Worm (Caenorhabditis elegans) whole organism, young adult: Measurements from ENCODE around the gene pho-14.

Experiments used
- B0261.1 ChIP-seq: sonication (generic microtip); optimal IDR thresholded peaks from 2 replicates; lab custom pipeline; 2016; ENCODE audit warnings: mild to moderate bottlenecking, missing genetic modification characterization, moderate library complexity, missing compliant biosample characterization
- B0336.3 ChIP-seq: fragments of 200-800 bp; sonication (Bioruptor generic); IDR thresholded peaks from 2 replicates; pipeline ENCODE4 v1.3.6; 2022; ENCODE audit warnings: missing genetic modification characterization, missing compliant biosample characterization
- F23B12.7 ChIP-seq: sonication (generic microtip); optimal IDR thresholded peaks from 2 replicates; lab custom pipeline; 2017; ENCODE audit warnings: missing genetic modification characterization, mild to moderate bottlenecking, missing compliant biosample characterization, antibody characterized with exemption, moderate library complexity; ENCODE audit not compliant: insufficient read depth
- T07F8.4 ChIP-seq: sonication (generic microtip); optimal IDR thresholded peaks from 2 replicates; lab custom pipeline; 2016; ENCODE audit warnings: mild to moderate bottlenecking, missing genetic modification characterization, moderate library complexity, missing compliant biosample characterization
- ZK185.1 ChIP-seq: sonication (generic microtip); optimal IDR thresholded peaks from 2 replicates; lab custom pipeline; 2016; ENCODE audit warnings: mild to moderate bottlenecking, missing genetic modification characterization, missing compliant biosample characterization; ENCODE audit not compliant: poor library complexity, severe bottlenecking
- ama-1 ChIP-seq, 3 experiments: fragments of 150-350 bp in 1 of 3; sonication (generic microtip) in 2 of 3; optimal IDR thresholded peaks; 2 replicates each; lab custom pipeline; 2014 to 2018; ENCODE audit warnings: missing biosample characterization in 2 of 3, missing genetic modification characterization in 2 of 3, missing genetic modification reagents in 2 of 3
- ccch-3 ChIP-seq: fragments of 200-800 bp; sonication (Bioruptor generic); optimal IDR thresholded peaks from 2 replicates; lab custom pipeline; 2018; ENCODE audit warnings: mild to moderate bottlenecking, missing genetic modification characterization, missing compliant biosample characterization
- ceh-100 ChIP-seq: fragments of 200-800 bp; sonication (Bioruptor generic); IDR thresholded peaks from 2 replicates; pipeline ENCODE4 v1.3.6; 2022; ENCODE audit warnings: missing genetic modification reagents, missing genetic modification characterization, missing compliant biosample characterization
- ceh-27 ChIP-seq: fragments of 200-800 bp; sonication (Bioruptor generic); optimal IDR thresholded peaks from 2 replicates; lab custom pipeline; 2018; ENCODE audit warnings: mild to moderate bottlenecking, missing genetic modification characterization, moderate library complexity, missing compliant biosample characterization
- die-1 ChIP-seq: sonication (generic microtip); optimal IDR thresholded peaks from 2 replicates; lab custom pipeline; 2016; ENCODE audit warnings: missing genotype, mild to moderate bottlenecking, missing genetic modification characterization, missing compliant biosample characterization
- dpl-1 ChIP-seq: fragments of 150-350 bp; optimal IDR thresholded peaks from 2 replicates; lab custom pipeline; 2014; ENCODE audit warnings: missing biosample characterization, missing genetic modification reagents, missing genetic modification characterization
- ets-4 ChIP-seq: fragments of 200-800 bp; sonication (Bioruptor generic); optimal IDR thresholded peaks from 2 replicates; lab custom pipeline; 2018; ENCODE audit warnings: mild to moderate bottlenecking, missing genetic modification characterization, missing compliant biosample characterization
- hmg-1.2 ChIP-seq: fragments of 200-800 bp; sonication (Bioruptor generic); IDR thresholded peaks from 2 replicates; pipeline ENCODE4 v1.3.6; 2022; ENCODE audit warnings: missing genetic modification reagents, missing genetic modification characterization, missing compliant biosample characterization
- madf-6 ChIP-seq: fragments of 200-800 bp; sonication (Bioruptor generic); IDR thresholded peaks from 2 replicates; pipeline ENCODE4 v1.3.6; 2022; ENCODE audit warnings: missing genetic modification reagents, missing genetic modification characterization, missing compliant biosample characterization
- mel-28 ChIP-seq: sonication (generic microtip); optimal IDR thresholded peaks from 2 replicates; lab custom pipeline; 2016; ENCODE audit warnings: borderline replicate concordance, mild to moderate bottlenecking, missing genetic modification characterization, missing compliant biosample characterization
- nfya-1 ChIP-seq: sonication (generic microtip); optimal IDR thresholded peaks from 2 replicates; lab custom pipeline; 2017; ENCODE audit warnings: antibody characterized with exemption, missing compliant biosample characterization, missing genetic modification characterization, borderline replicate concordance; ENCODE audit not compliant: insufficient read depth
- nfyb-1 ChIP-seq: fragments of 200-800 bp; sonication (Bioruptor generic); IDR thresholded peaks from 2 replicates; pipeline ENCODE4 v1.3.6; 2022; ENCODE audit warnings: missing genetic modification reagents, missing genetic modification characterization, missing compliant biosample characterization
- nhr-80 ChIP-seq: sonication (generic microtip); optimal IDR thresholded peaks from 2 replicates; lab custom pipeline; 2016; ENCODE audit warnings: missing genetic modification characterization, missing compliant biosample characterization
- rpc-1 ChIP-seq, 2 experiments: fragments of 150-350 bp in 1 of 2; sonication (generic microtip) in 1 of 2; optimal IDR thresholded peaks; 2 replicates each; lab custom pipeline; 2014 to 2018; ENCODE audit warnings: missing biosample characterization in 1 of 2, missing genetic modification characterization in 1 of 2, missing genetic modification reagents in 1 of 2, missing genotype in 1 of 2
- snpc-3.4 ChIP-seq: sonication (generic microtip); optimal IDR thresholded peaks from 2 replicates; lab custom pipeline; 2017; ENCODE audit warnings: missing genetic modification characterization, mild to moderate bottlenecking, missing compliant biosample characterization, antibody characterized with exemption, moderate library complexity, missing genotype, missing genetic modification reagents
- tbp1 ChIP-seq: fragments of 200-800 bp; sonication (Bioruptor generic); optimal IDR thresholded peaks from 2 replicates; lab custom pipeline; 2018; ENCODE audit warnings: mild to moderate bottlenecking, missing genetic modification characterization, missing compliant biosample characterization
- unc-130 ChIP-seq: sonication (generic microtip); optimal IDR thresholded peaks from 2 replicates; lab custom pipeline; 2016; ENCODE audit warnings: missing genetic modification reagents, missing genetic modification characterization, missing compliant biosample characterization
- ztf-26 ChIP-seq: sonication (generic microtip); optimal IDR thresholded peaks from 2 replicates; lab custom pipeline; 2017; ENCODE audit warnings: missing genetic modification characterization, missing compliant biosample characterization

The pho-14 gene

DNA sequence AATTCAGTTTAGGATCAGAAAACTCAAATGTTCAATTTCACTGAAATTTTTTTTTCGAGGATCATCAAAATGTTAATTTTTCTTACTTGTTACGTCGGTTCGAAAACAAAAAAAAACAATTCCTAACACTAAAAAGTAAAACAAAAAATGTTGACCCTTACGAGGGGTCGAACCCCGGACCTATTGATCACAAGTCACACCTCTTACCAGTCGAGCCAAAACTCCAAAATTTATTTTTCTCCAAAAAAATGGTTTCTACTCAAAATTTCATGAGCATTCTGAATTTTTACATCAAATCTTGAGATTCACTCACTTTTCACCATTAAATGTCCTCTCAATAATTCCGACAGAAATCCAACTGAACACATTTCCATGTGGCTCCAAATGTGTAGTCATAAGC lies 1.6 kb upstream of the pho-14 start:
- TF ChIP-seq rpc-1 (optimal IDR thresholded peaks at IDR 0.05; lab: Kevin White, UChicago) (peak; percentile 12), rpc-1 (tag; optimal IDR thresholded peaks at IDR 0.05; lab: Kevin White, UChicago) (peak; percentile 55), ccch-3 (GFP tag; lab: Kevin White, UChicago) (no peak), tbp1 (peak; percentile 66)

ce11 chrII:1101413-1101812 lies 794 bp upstream of the pho-14 start:
- TF ChIP-seq dpl-1 (GFP tag; lab: Kevin White, UChicago), result no peak
- TF ChIP-seq snpc-3.4, result no peak
- TF ChIP-seq ets-4 (GFP tag; lab: Kevin White, UChicago), result peak; percentile 0
- peak; percentile 47 for TF ChIP-seq nhr-80
- no peak for TF ChIP-seq F23B12.7 (tag; lab: Kevin White, UChicago)
- TF ChIP-seq unc-130 (GFP tag; lab: Kevin White, UChicago), result no peak
- TF ChIP-seq T07F8.4, result no peak
- TF ChIP-seq madf-6 (GFP tag; lab: Robert Waterston, UW), result no peak
- TF ChIP-seq nfyb-1 (GFP tag; lab: Robert Waterston, UW), result no peak

DNA sequence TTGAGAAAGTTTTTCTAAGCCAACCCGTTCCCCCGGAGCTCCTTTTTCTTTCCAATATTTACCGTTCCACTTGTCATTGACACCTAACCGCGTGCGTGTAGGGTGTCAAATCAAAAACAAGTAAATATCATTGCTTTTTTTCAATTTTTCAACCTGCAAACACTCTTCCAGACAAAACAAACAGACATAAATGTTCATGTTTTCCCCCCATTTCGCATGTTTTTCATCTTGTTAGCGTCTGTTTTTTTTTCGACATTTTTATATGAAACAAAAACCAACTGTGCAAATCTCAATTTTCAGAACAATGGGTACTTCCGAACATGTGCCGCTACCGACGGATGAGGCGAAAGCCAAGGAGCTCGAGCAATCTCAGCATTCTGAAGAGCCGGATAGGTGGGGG lies 8.9 kb downstream of the pho-14 start, which contains the start of gene snf-3:
snf-3 (plus strand) TSS at position 301 of the 400 bp plus-strand sequence.
- TF ChIP-seq ztf-26 (tag; lab: Kevin White, UChicago) (no peak), ceh-100 (GFP tag; lab: Robert Waterston, UW) (no peak)

DNA sequence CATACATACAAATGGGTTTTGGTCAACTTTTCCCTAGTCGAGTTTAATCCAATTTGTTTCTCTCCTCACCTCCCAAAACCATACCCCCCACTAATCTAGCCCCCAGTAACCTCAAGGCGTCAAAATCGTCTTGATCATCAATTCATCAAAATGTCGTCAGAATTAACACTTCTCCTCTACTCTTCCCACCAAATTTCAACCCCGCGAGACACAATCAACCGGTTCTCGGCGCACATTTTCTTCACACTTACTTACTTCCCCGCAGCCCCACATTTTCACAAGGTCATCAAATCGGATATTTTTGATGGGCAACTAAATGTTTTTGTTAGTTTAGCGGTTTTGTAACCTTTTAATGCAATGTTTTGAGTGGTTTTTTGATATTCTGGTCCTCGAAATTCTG lies 9.9 kb downstream of the pho-14 start:
- no peak for TF ChIP-seq rpc-1 (optimal IDR thresholded peaks at IDR 0.05; lab: Kevin White, UChicago)
- TF ChIP-seq rpc-1 (tag; optimal IDR thresholded peaks at IDR 0.05; lab: Kevin White, UChicago), result no peak
- TF ChIP-seq, all 124 proteins: peak for 0

- TF ChIP-seq ama-1 (optimal IDR thresholded peaks at IDR 0.05; lab: Kevin White, UChicago) (no peak), ama-1 (GFP tag; optimal IDR thresholded peaks at IDR 0.05; lab: Kevin White, UChicago) (no peak), rpc-1 (optimal IDR thresholded peaks at IDR 0.05; lab: Kevin White, UChicago) (peak; percentile 25), rpc-1 (tag; optimal IDR thresholded peaks at IDR 0.05; lab: Kevin White, UChicago) (peak; percentile 64), B0261.1 (tag; lab: Kevin White, UChicago) (peak; percentile 21), tbp1 (peak; percentile 70)
Measured at ce11 chrII:1088527-1089230, 11.9 kb downstream of the pho-14 start.

DNA sequence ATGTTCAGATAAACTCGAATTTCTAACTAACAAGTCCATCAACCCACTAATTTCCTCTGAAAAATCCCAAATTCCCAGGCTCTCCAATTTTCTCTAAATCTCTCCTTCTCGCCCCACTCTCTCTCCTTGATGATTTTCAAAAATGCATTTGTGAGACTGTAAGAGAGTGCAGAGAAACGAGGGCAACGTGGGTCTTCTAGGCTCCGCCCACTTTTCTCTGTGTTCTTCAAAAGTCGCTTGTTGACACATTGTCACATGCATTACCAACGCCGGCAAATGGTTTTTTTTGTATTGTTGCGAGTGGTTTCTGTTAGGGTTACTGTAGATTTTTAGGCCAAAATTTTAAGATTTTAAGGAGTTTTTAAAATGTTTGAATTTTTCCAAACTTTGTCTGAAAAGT lies 14.1 kb downstream of the pho-14 start:
- TF ChIP-seq mel-28 (tag; lab: Kevin White, UChicago) (no peak), die-1 (tag; lab: Kevin White, UChicago) (no peak), ceh-27 (GFP tag; lab: Kevin White, UChicago) (peak; percentile 35), hmg-1.2 (GFP tag; lab: Robert Waterston, UW) (0 out of 2 replicates have a peak, but pooled peaks have one; percentile 19), ZK185.1 (tag; lab: Kevin White, UChicago) (no peak)

DNA sequence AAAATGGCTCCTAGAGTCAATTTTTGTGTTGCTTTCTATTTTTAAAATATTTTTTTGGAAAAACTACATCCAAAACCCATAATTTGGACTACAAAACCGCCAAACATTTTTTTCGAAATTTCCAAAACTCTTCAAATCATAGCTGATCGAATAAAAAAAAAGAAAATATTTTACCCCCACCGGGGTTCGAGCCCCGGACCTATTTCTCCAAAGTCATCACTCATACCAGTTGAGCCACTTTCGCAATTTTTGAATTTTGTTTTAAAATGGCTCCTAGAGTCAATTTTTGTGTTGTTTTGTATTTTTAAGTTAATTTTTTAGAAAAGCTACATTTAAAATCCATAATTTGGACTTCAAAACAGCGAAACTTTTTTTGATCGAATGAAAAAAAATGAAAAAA lies 15.1 kb downstream of the pho-14 start:
- TF ChIP-seq B0336.3 (GFP tag; lab: Robert Waterston, UW) (no peak), B0261.1 (tag; lab: Kevin White, UChicago) (peak; percentile 11), rpc-1 (optimal IDR thresholded peaks at IDR 0.05; lab: Kevin White, UChicago) (no peak), rpc-1 (tag; optimal IDR thresholded peaks at IDR 0.05; lab: Kevin White, UChicago) (peak; percentile 59), tbp1 (peak; percentile 67)

DNA sequence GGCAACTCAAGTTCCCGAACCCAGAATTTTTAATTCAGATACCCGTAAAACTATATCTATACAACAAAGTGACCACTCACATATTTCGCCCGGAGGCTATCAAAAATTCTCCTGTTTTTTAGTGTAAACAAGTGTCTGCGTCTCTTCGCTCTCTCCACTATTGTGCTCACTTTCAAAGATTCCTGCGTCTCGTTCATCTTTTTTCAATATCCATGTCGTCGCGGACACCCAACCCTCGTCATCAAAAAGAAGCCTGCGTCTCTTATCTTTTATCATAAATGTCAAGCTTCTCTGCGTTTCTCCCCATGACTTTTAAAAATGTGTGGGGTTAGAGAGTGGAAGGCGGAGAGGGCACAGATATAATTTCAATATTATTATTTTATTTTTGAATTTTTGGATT lies 15.7 kb downstream of the pho-14 start:
- TF ChIP-seq nfya-1 (tag; lab: Kevin White, UChicago) (no peak), hmg-1.2 (GFP tag; lab: Robert Waterston, UW) (peak; percentile 79; the same call in 1 of the 2 replicates)
